Worm (Caenorhabditis elegans): ENCODE results near the gene str-131.

str-131 gene

ce11 chrV:8108670-8109069 is 27.2 kb upstream of the str-131 start, which contains the start of gene myo-5:
myo-5 (plus strand) TSS chrV:8108970.
- no peak for TF ChIP-seq klf-2 (GFP tag; conservative IDR thresholded peaks at IDR 0.05)
- TF ChIP-seq flt-1 (GFP tag; IDR thresholded peaks at IDR 0.05), result no peak
- no peak for TF ChIP-seq med-1 (GFP tag; optimal IDR thresholded peaks at IDR 0.05; ENCODE audit: insufficient read depth)
- no peak for TF ChIP-seq T22C8.4 (GFP tag; IDR thresholded peaks at IDR 0.05)
- TF ChIP-seq cog-1 (tag; optimal IDR thresholded peaks at IDR 0.05), result no peak
- TF ChIP-seq ztf-29 (GFP tag; IDR thresholded peaks at IDR 0.05), result no peak
- no peak for TF ChIP-seq ref-1 (GFP tag; conservative IDR thresholded peaks at IDR 0.05)
- TF ChIP-seq tab-1 (GFP tag; IDR thresholded peaks at IDR 0.05), result no peak
- no peak for TF ChIP-seq ztf-23 (GFP tag; IDR thresholded peaks at IDR 0.05)

- no peak for TF ChIP-seq ztf-29 (GFP tag; IDR thresholded peaks at IDR 0.05)
- no peak for TF ChIP-seq flt-1 (GFP tag; IDR thresholded peaks at IDR 0.05)
- no peak for TF ChIP-seq klf-2 (GFP tag; conservative IDR thresholded peaks at IDR 0.05)
- TF ChIP-seq ztf-23 (GFP tag; IDR thresholded peaks at IDR 0.05), result no peak
Observed at ce11 chrV:8104473-8104872, 23.0 kb upstream of the str-131 start, which contains the start of gene srlf-16. srlf-16 (plus strand) TSS chrV:8104773.

- TF ChIP-seq T22C8.4 (GFP tag; IDR thresholded peaks at IDR 0.05) (no peak), flt-1 (GFP tag; IDR thresholded peaks at IDR 0.05) (no peak), ztf-29 (GFP tag; IDR thresholded peaks at IDR 0.05) (no peak), klf-2 (GFP tag; conservative IDR thresholded peaks at IDR 0.05) (no peak), ztf-23 (GFP tag; IDR thresholded peaks at IDR 0.05) (no peak), tab-1 (GFP tag; IDR thresholded peaks at IDR 0.05) (no peak), ref-1 (GFP tag; conservative IDR thresholded peaks at IDR 0.05) (no peak), med-1 (GFP tag; optimal IDR thresholded peaks at IDR 0.05; ENCODE audit: insufficient read depth) (no peak), cog-1 (tag; optimal IDR thresholded peaks at IDR 0.05) (no peak)
Observed at ce11 chrV:8102960-8103359, 21.5 kb upstream of the str-131 start, which contains the start of gene str-90. str-90 (plus strand) TSS chrV:8103260.

- TF ChIP-seq ref-1 (GFP tag; conservative IDR thresholded peaks at IDR 0.05) (no peak), klf-2 (GFP tag; conservative IDR thresholded peaks at IDR 0.05) (no peak), med-1 (GFP tag; optimal IDR thresholded peaks at IDR 0.05; ENCODE audit: insufficient read depth) (no peak), flt-1 (GFP tag; IDR thresholded peaks at IDR 0.05) (no peak), T22C8.4 (GFP tag; IDR thresholded peaks at IDR 0.05) (no peak), cog-1 (tag; optimal IDR thresholded peaks at IDR 0.05) (no peak), ztf-23 (GFP tag; IDR thresholded peaks at IDR 0.05) (no peak), ztf-29 (GFP tag; IDR thresholded peaks at IDR 0.05) (no peak), tab-1 (GFP tag; IDR thresholded peaks at IDR 0.05) (no peak)
Observed at ce11 chrV:8099306-8099705, 17.8 kb upstream of the str-131 start, which contains the start of gene sdz-23. sdz-23 (plus strand) TSS chrV:8099606.

ce11 chrV:8098239-8098638 is 16.8 kb upstream of the str-131 start, which contains the start of gene str-145:
str-145 (minus strand) TSS chrV:8098339.
- no peak for TF ChIP-seq ztf-29 (GFP tag; IDR thresholded peaks at IDR 0.05)
- TF ChIP-seq ref-1 (GFP tag; conservative IDR thresholded peaks at IDR 0.05), result no peak
- TF ChIP-seq cog-1 (tag; optimal IDR thresholded peaks at IDR 0.05), result no peak
- TF ChIP-seq klf-2 (GFP tag; conservative IDR thresholded peaks at IDR 0.05), result no peak

ce11 chrV:8095378-8095777 is 13.9 kb upstream of the str-131 start, which contains the start of gene str-146:
str-146 (minus strand) TSS chrV:8095478.
- TF ChIP-seq ztf-29 (GFP tag; IDR thresholded peaks at IDR 0.05), result no peak
- TF ChIP-seq flt-1 (GFP tag; IDR thresholded peaks at IDR 0.05), result no peak
- TF ChIP-seq ztf-23 (GFP tag; IDR thresholded peaks at IDR 0.05), result no peak
- TF ChIP-seq med-1 (GFP tag; optimal IDR thresholded peaks at IDR 0.05; ENCODE audit: insufficient read depth), result no peak
- TF ChIP-seq ref-1 (GFP tag; conservative IDR thresholded peaks at IDR 0.05), result no peak
- no peak for TF ChIP-seq T22C8.4 (GFP tag; IDR thresholded peaks at IDR 0.05)
- no peak for TF ChIP-seq cog-1 (tag; optimal IDR thresholded peaks at IDR 0.05)
- no peak for TF ChIP-seq tab-1 (GFP tag; IDR thresholded peaks at IDR 0.05)
- TF ChIP-seq klf-2 (GFP tag; conservative IDR thresholded peaks at IDR 0.05), result no peak

- TF ChIP-seq cog-1 (tag; optimal IDR thresholded peaks at IDR 0.05) (no peak), tab-1 (GFP tag; IDR thresholded peaks at IDR 0.05) (no peak), flt-1 (GFP tag; IDR thresholded peaks at IDR 0.05) (no peak), klf-2 (GFP tag; conservative IDR thresholded peaks at IDR 0.05) (no peak), med-1 (GFP tag; optimal IDR thresholded peaks at IDR 0.05; ENCODE audit: insufficient read depth) (no peak), T22C8.4 (GFP tag; IDR thresholded peaks at IDR 0.05) (no peak), ztf-29 (GFP tag; IDR thresholded peaks at IDR 0.05) (no peak), ref-1 (GFP tag; conservative IDR thresholded peaks at IDR 0.05) (no peak), ztf-23 (GFP tag; IDR thresholded peaks at IDR 0.05) (no peak)
Observed at ce11 chrV:8092385-8092784, 10.9 kb upstream of the str-131 start, which contains the start of gene str-129. str-129 (minus strand) TSS chrV:8092485.

- no peak for TF ChIP-seq klf-2 (GFP tag; conservative IDR thresholded peaks at IDR 0.05)
Observed at ce11 chrV:8090595-8090994, 9.1 kb upstream of the str-131 start, which contains the start of gene str-130. str-130 (minus strand) TSS chrV:8090695.

- TF ChIP-seq T22C8.4 (GFP tag; IDR thresholded peaks at IDR 0.05), result no peak
- no peak for TF ChIP-seq ref-1 (GFP tag; conservative IDR thresholded peaks at IDR 0.05)
- TF ChIP-seq klf-2 (GFP tag; conservative IDR thresholded peaks at IDR 0.05), result no peak
- no peak for TF ChIP-seq cog-1 (tag; optimal IDR thresholded peaks at IDR 0.05)
Observed at ce11 chrV:8085141-8085540, 3.7 kb upstream of the str-131 start, which contains the start of gene C09H5.7. C09H5.7 (minus strand) TSS chrV:8085241.

- TF ChIP-seq cog-1 (tag; optimal IDR thresholded peaks at IDR 0.05) (no peak), ztf-23 (GFP tag; IDR thresholded peaks at IDR 0.05) (no peak), ztf-29 (GFP tag; IDR thresholded peaks at IDR 0.05) (no peak), med-1 (GFP tag; optimal IDR thresholded peaks at IDR 0.05; ENCODE audit: insufficient read depth) (no peak), T22C8.4 (GFP tag; IDR thresholded peaks at IDR 0.05) (no peak), flt-1 (GFP tag; IDR thresholded peaks at IDR 0.05) (no peak), tab-1 (GFP tag; IDR thresholded peaks at IDR 0.05) (no peak), klf-2 (GFP tag; conservative IDR thresholded peaks at IDR 0.05) (no peak), ref-1 (GFP tag; conservative IDR thresholded peaks at IDR 0.05) (no peak)
Observed at ce11 chrV:8079813-8080212, 1.7 kb downstream of the str-131 start.
